Worm (Caenorhabditis elegans) whole organism, L3 larva: Measurements from ENCODE around the gene Y71H10B.1.
A peak's percentile ranks its signal among the peaks of the same experiment; 100 is the strongest.

ENCODE experiments used
- ZK546.5 ChIP-seq: sonication (generic microtip); optimal IDR thresholded peaks from 2 replicates; lab custom pipeline; 2017; ENCODE audit warnings: missing biosample characterization, missing genetic modification characterization
- ama-1 ChIP-seq: fragments of 150-350 bp; optimal IDR thresholded peaks from 2 replicates; lab custom pipeline; 2018
- ceh-16 ChIP-seq: sonication (generic microtip); optimal IDR thresholded peaks from 2 replicates; lab custom pipeline; 2017; ENCODE audit warnings: missing biosample characterization, missing genetic modification characterization
- ceh-28 ChIP-seq: fragments of 150-350 bp; optimal IDR thresholded peaks from 2 replicates; lab custom pipeline; 2014; ENCODE audit warnings: missing biosample characterization, missing genetic modification reagents, missing genetic modification characterization
- ceh-82 ChIP-seq: fragments of 150-350 bp; optimal IDR thresholded peaks from 2 replicates; lab custom pipeline; 2014; ENCODE audit warnings: missing biosample characterization, missing genetic modification characterization
- egl-27 ChIP-seq: sonication (generic microtip); optimal IDR thresholded peaks from 4 replicates; lab custom pipeline; 2017; ENCODE audit warnings: missing biosample characterization, missing genetic modification reagents, missing genetic modification characterization
- egl-5 ChIP-seq: fragments of 150-350 bp; optimal IDR thresholded peaks from 2 replicates; lab custom pipeline; 2017; ENCODE audit warnings: missing biosample characterization, missing genetic modification reagents, missing genetic modification characterization, inconsistent platforms
- elt-2 ChIP-seq: sonication (generic microtip); optimal IDR thresholded peaks from 2 replicates; lab custom pipeline; 2016; ENCODE audit warnings: missing genetic modification reagents, mild to moderate bottlenecking, missing genetic modification characterization, missing compliant biosample characterization
- eor-1 ChIP-seq, 2 experiments: fragments of 150-350 bp; optimal IDR thresholded peaks; 2 replicates each; lab custom pipeline; 2014 to 2018; ENCODE audit warnings: missing biosample characterization in 2 of 2, missing genetic modification characterization in 2 of 2
- fkh-10 ChIP-seq: sonication (generic microtip); optimal IDR thresholded peaks from 2 replicates; lab custom pipeline; 2017; ENCODE audit warnings: missing biosample characterization, missing genetic modification reagents, missing genetic modification characterization
- fkh-2 ChIP-seq: fragments of 150-350 bp; optimal IDR thresholded peaks from 2 replicates; lab custom pipeline; 2014; ENCODE audit warnings: missing biosample characterization, missing genetic modification reagents, missing genetic modification characterization
- fos-1 ChIP-seq: fragments of 150-350 bp; optimal IDR thresholded peaks from 2 replicates; lab custom pipeline; 2014; ENCODE audit warnings: missing biosample characterization, missing genetic modification characterization
- hmg-11 ChIP-seq: sonication (generic microtip); optimal IDR thresholded peaks from 2 replicates; lab custom pipeline; 2016; ENCODE audit warnings: missing genetic modification characterization, missing compliant biosample characterization
- jun-1 ChIP-seq: fragments of 150-350 bp; optimal IDR thresholded peaks from 2 replicates; lab custom pipeline; 2014; ENCODE audit warnings: missing biosample characterization, missing genetic modification reagents, missing genetic modification characterization
- lin-15B ChIP-seq: fragments of 150-350 bp; optimal IDR thresholded peaks from 2 replicates; lab custom pipeline; 2014; ENCODE audit warnings: missing biosample characterization, missing genetic modification characterization
- lin-39 ChIP-seq: fragments of 150-350 bp; optimal IDR thresholded peaks from 2 replicates; lab custom pipeline; 2018; ENCODE audit warnings: missing biosample characterization, missing genetic modification reagents, missing genetic modification characterization
- mml-1 ChIP-seq: fragments of 150-350 bp; sonication (generic microtip); optimal IDR thresholded peaks from 3 replicates; lab custom pipeline; 2014; ENCODE audit warnings: missing biosample characterization, missing genetic modification characterization
- nfya-1 ChIP-seq: sonication (generic microtip); optimal IDR thresholded peaks from 2 replicates; lab custom pipeline; 2017; ENCODE audit warnings: missing genetic modification characterization, mild to moderate bottlenecking, missing compliant biosample characterization, antibody characterized with exemption, moderate library complexity; ENCODE audit not compliant: insufficient read depth
- nhr-11 ChIP-seq: fragments of 150-350 bp; optimal IDR thresholded peaks from 2 replicates; lab custom pipeline; 2014; ENCODE audit warnings: missing biosample characterization, missing genetic modification characterization
- nhr-12 ChIP-seq: fragments of 150-350 bp; optimal IDR thresholded peaks from 2 replicates; lab custom pipeline; 2014; ENCODE audit warnings: missing biosample characterization, missing genetic modification characterization
- nhr-237 ChIP-seq: fragments of 150-350 bp; optimal IDR thresholded peaks from 2 replicates; lab custom pipeline; 2014; ENCODE audit warnings: missing biosample characterization, missing genetic modification characterization
- nhr-25 ChIP-seq: sonication (generic microtip); optimal IDR thresholded peaks from 2 replicates; lab custom pipeline; 2017; ENCODE audit warnings: missing biosample characterization, missing genetic modification characterization
- nhr-43 ChIP-seq: sonication (generic microtip); optimal IDR thresholded peaks from 2 replicates; lab custom pipeline; 2016; ENCODE audit warnings: mild to moderate bottlenecking, missing genetic modification characterization, missing compliant biosample characterization; ENCODE audit not compliant: poor library complexity, severe bottlenecking
- nhr-77 ChIP-seq: fragments of 150-350 bp; optimal IDR thresholded peaks from 2 replicates; lab custom pipeline; 2014; ENCODE audit warnings: missing biosample characterization, missing genetic modification characterization
- pha-4 ChIP-seq: fragments of 150-350 bp; optimal IDR thresholded peaks from 2 replicates; lab custom pipeline; 2014; ENCODE audit warnings: missing biosample characterization, missing genetic modification reagents, missing genetic modification characterization
- pqm-1 ChIP-seq: fragments of 150-350 bp; optimal IDR thresholded peaks from 2 replicates; lab custom pipeline; 2017; ENCODE audit warnings: missing biosample characterization, missing genetic modification characterization, inconsistent platforms
- sea-2 ChIP-seq: fragments of 150-350 bp; sonication (generic microtip); optimal IDR thresholded peaks from 4 replicates; lab custom pipeline; 2014; ENCODE audit warnings: missing biosample characterization, missing genetic modification reagents, missing genetic modification characterization
- skn-1 ChIP-seq: fragments of 150-350 bp; optimal IDR thresholded peaks from 2 replicates; lab custom pipeline; 2014; ENCODE audit warnings: missing biosample characterization, missing genetic modification characterization
- snpc-4 ChIP-seq: fragments of 150-350 bp; optimal IDR thresholded peaks from 2 replicates; lab custom pipeline; 2014; ENCODE audit warnings: missing biosample characterization, missing genetic modification characterization
- tbx-2 ChIP-seq: sonication (generic microtip); optimal IDR thresholded peaks from 2 replicates; lab custom pipeline; 2016; ENCODE audit warnings: mild to moderate bottlenecking, missing genetic modification characterization, missing compliant biosample characterization
- unc-39 ChIP-seq: sonication (generic microtip); optimal IDR thresholded peaks from 4 replicates; lab custom pipeline; 2017; ENCODE audit warnings: missing biosample characterization, missing genetic modification characterization
- zag-1 ChIP-seq: fragments of 150-350 bp; optimal IDR thresholded peaks from 2 replicates; lab custom pipeline; 2014; ENCODE audit warnings: missing biosample characterization, missing genetic modification characterization
- ztf-11 ChIP-seq: fragments of 150-350 bp; optimal IDR thresholded peaks from 2 replicates; lab custom pipeline; 2014; ENCODE audit warnings: missing biosample characterization, missing genetic modification characterization

Y71H10B.1 gene

ce11 chrX:2826337-2826736 lies 13.8 kb downstream of the Y71H10B.1 start:
- TF ChIP-seq fos-1 (tag; lab: Kevin White, UChicago) (no peak), fkh-2 (no peak)

ce11 chrX:2820148-2820547 lies 19.9 kb downstream of the Y71H10B.1 start, which contains the start of gene tsp-6:
Gene tsp-6, plus strand, starts transcription at chrX:2820448.
- TF ChIP-seq ZK546.5 (tag; lab: Kevin White, UChicago): no peak
- TF ChIP-seq egl-5 (tag; lab: Kevin White, UChicago): no peak
- TF ChIP-seq nhr-12 (tag; lab: Kevin White, UChicago): no peak
- TF ChIP-seq ama-1: no peak
- no peak for TF ChIP-seq nhr-43 (tag; lab: Kevin White, UChicago)
- TF ChIP-seq jun-1 (tag; lab: Kevin White, UChicago): no peak

ce11 chrX:2819747-2820146 lies 20.3 kb downstream of the Y71H10B.1 start:
- TF ChIP-seq elt-2 (tag; lab: Kevin White, UChicago) (no peak), nhr-77 (tag; lab: Kevin White, UChicago) (no peak), ceh-28 (tag; lab: Kevin White, UChicago) (no peak), ceh-16 (tag; lab: Kevin White, UChicago) (no peak), unc-39 (tag; lab: Kevin White, UChicago) (no peak), nhr-25 (tag; lab: Kevin White, UChicago) (no peak), eor-1 (tag; optimal IDR thresholded peaks at IDR 0.05; lab: Kevin White, UChicago) (no peak), mml-1 (tag; lab: Kevin White, UChicago) (no peak), nfya-1 (tag; lab: Kevin White, UChicago) (no peak), nhr-11 (tag; lab: Kevin White, UChicago) (no peak), fkh-2 (no peak), fos-1 (tag; lab: Kevin White, UChicago) (no peak), tbx-2 (tag; lab: Kevin White, UChicago) (no peak)

DNA sequence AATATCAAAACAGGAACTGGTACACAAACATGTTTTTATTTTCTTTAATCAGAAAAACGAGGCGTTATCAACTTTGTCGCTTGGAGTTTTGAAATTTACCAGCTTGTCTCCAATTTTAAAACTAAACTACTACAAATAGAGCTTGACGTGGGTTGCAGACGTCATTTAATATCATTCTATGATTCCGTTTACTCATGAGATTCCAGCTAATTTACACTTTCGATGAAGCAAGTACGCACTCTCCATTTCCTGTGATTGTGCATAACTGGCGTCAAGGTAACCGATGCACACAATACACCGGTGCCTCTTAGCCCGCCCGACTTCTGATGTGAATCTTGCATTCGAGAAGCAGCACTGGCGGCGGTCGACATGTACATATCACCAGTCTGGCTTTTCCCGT lies 21.2 kb downstream of the Y71H10B.1 start:
- TF ChIP-seq egl-27 (tag; lab: Kevin White, UChicago): no peak

- no peak for TF ChIP-seq pha-4
- peak; percentile 38 for TF ChIP-seq nfya-1 (tag; lab: Kevin White, UChicago)
- no peak for TF ChIP-seq fkh-10 (GFP tag; lab: Kevin White, UChicago)
- TF ChIP-seq nhr-77 (tag; lab: Kevin White, UChicago): no peak
- TF ChIP-seq ceh-82 (tag; lab: Kevin White, UChicago): no peak
- no peak for TF ChIP-seq egl-27 (tag; lab: Kevin White, UChicago)
- TF ChIP-seq nhr-25 (tag; lab: Kevin White, UChicago): no peak
- peak; percentile 19 for TF ChIP-seq lin-39
- TF ChIP-seq egl-5 (tag; lab: Kevin White, UChicago): no peak
- TF ChIP-seq zag-1 (tag; lab: Kevin White, UChicago): no peak
- TF ChIP-seq pqm-1 (tag; lab: Kevin White, UChicago): no peak
- TF ChIP-seq skn-1 (tag; lab: Kevin White, UChicago): no peak
- TF ChIP-seq snpc-4 (tag; lab: Kevin White, UChicago): no peak
- no peak for TF ChIP-seq nhr-237
- no peak for TF ChIP-seq nhr-43 (tag; lab: Kevin White, UChicago)
- TF ChIP-seq lin-15B (tag; lab: Kevin White, UChicago): no peak
- TF ChIP-seq ztf-11: no peak
- no peak for TF ChIP-seq sea-2
- TF ChIP-seq elt-2 (tag; lab: Kevin White, UChicago): no peak
- peak; percentile 14 for TF ChIP-seq hmg-11 (tag; lab: Kevin White, UChicago)
- TF ChIP-seq ama-1: no peak
Observed at ce11 chrX:2814097-2814720, 25.9 kb downstream of the Y71H10B.1 start, which contains the start of gene C14A11.6. Gene C14A11.6, minus strand, starts transcription at chrX:2814147.
